Worm (Caenorhabditis elegans): Measurements from ENCODE around the gene C42D4.19.
A peak's percentile ranks its signal among the peaks of the same experiment; 100 is the strongest.

The C42D4.19 gene

DNA sequence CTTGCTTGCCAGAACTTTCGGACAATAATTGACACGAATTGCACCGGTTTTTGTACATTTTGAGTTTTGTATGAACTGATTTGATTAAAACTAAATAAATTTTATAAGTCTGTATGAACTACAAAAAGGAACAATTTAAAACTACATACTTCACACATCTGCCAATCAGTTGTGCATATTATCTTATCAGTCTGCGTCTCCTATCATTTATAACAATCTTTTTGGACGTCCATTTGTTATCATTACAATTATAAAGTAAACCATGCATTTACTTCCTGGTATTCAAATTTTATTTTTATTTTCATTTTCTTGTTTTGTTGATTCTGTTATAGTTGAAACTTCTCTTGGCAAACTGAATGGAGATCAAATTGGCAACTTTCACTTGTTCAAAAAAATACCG is 4.9 kb downstream of the C42D4.19 start, which contains the start of gene cest-10:
Gene cest-10 (plus strand): TSS at position 254 of the 400 bp plus-strand sequence.
- no peak for TF ChIP-seq fkh-10 (GFP tag; optimal IDR thresholded peaks at IDR 0.05)
- peak; percentile 84 for TF ChIP-seq pqm-1 (tag; optimal IDR thresholded peaks at IDR 0.05)
- no peak for TF ChIP-seq daf-12 (tag; optimal IDR thresholded peaks at IDR 0.05)
- TF ChIP-seq elt-2 (tag; optimal IDR thresholded peaks at IDR 0.05) = peak; percentile 88
- no peak for TF ChIP-seq nhr-77 (tag; optimal IDR thresholded peaks at IDR 0.05)

DNA sequence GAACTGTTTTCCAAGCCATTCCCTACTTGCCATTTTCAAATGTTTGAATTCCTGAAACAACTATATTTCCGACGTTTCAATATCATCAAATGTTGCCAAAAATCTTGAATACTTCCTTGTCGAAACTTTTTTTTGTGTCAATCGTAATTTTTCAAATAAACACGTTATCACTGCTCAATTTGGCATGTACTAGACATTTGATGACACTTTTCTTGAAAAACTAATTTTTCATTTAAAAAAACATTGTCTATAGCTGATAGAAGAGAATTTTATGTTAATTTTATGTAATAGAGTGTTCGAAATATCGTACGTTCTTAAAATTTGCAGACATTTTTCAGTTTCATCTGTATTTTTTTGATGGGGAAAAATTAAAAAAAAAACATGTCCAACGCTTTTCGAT is 7.4 kb downstream of the C42D4.19 start:
- TF ChIP-seq fos-1 (tag; optimal IDR thresholded peaks at IDR 0.05) (no peak), lsy-12 (tag; optimal IDR thresholded peaks at IDR 0.05) (no peak), nfya-1 (tag; optimal IDR thresholded peaks at IDR 0.05; ENCODE audit: insufficient read depth) (no peak), elt-2 (tag; optimal IDR thresholded peaks at IDR 0.05) (peak; percentile 48), unc-39 (tag; optimal IDR thresholded peaks at IDR 0.05) (no peak)

ce11 chrIV:7184597-7184996 is 9.2 kb downstream of the C42D4.19 start, which contains the start of gene clec-179:
Gene clec-179 (minus strand): TSS chrIV:7184697.
- TF ChIP-seq mdl-1 (tag; optimal IDR thresholded peaks at IDR 0.05) = no peak
- no peak for TF ChIP-seq pha-4 (tag; optimal IDR thresholded peaks at IDR 0.05)
- no peak for TF ChIP-seq ztf-11 (tag; optimal IDR thresholded peaks at IDR 0.05)
- no peak for TF ChIP-seq ceh-28 (tag; optimal IDR thresholded peaks at IDR 0.05)
- TF ChIP-seq egl-27 (tag; optimal IDR thresholded peaks at IDR 0.05) = no peak
- TF ChIP-seq pqm-1 (tag; optimal IDR thresholded peaks at IDR 0.05) = no peak
- no peak for TF ChIP-seq aly-2 (tag; optimal IDR thresholded peaks at IDR 0.05)
- TF ChIP-seq tbx-2 (tag; optimal IDR thresholded peaks at IDR 0.05) = no peak
- TF ChIP-seq ZK546.5 (tag; optimal IDR thresholded peaks at IDR 0.05) = no peak
- TF ChIP-seq lsy-12 (tag; optimal IDR thresholded peaks at IDR 0.05) = no peak
- no peak for TF ChIP-seq nhr-11 (tag; optimal IDR thresholded peaks at IDR 0.05)
- TF ChIP-seq eor-1 (tag; optimal IDR thresholded peaks at IDR 0.05) = no peak
- TF ChIP-seq ceh-9 (tag; optimal IDR thresholded peaks at IDR 0.05) = no peak
- TF ChIP-seq snpc-4 (tag; optimal IDR thresholded peaks at IDR 0.05) = no peak

DNA sequence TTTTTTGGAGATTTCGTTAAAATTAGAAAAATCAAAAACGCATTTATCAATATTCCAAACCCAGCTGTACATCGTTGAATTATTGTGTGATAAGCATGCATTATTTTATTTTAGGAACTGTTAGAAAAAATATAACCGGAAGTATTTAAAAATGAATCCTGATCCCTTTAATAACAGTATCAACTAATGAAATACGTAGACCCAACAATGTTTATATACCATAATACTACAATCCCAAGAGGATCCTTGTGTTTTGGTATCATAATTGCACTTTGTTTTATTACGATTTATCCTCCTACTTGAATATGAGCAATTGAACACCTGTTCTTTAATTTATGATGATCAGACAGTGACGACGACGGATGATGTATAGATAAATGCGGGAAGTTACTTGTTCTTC is 11.3 kb downstream of the C42D4.19 start, which contains the start of gene str-249:
Gene str-249 (minus strand): TSS at position 101 of the 400 bp plus-strand sequence.
- no peak for TF ChIP-seq ztf-11 (tag; optimal IDR thresholded peaks at IDR 0.05)
- no peak for TF ChIP-seq lin-15B (tag; optimal IDR thresholded peaks at IDR 0.05)
- TF ChIP-seq mml-1 (tag; optimal IDR thresholded peaks at IDR 0.05) = no peak

- TF ChIP-seq elt-2 (tag; optimal IDR thresholded peaks at IDR 0.05) = no peak
- TF ChIP-seq tbx-2 (tag; optimal IDR thresholded peaks at IDR 0.05) = no peak
- no peak for TF ChIP-seq sea-2 (GFP tag; optimal IDR thresholded peaks at IDR 0.05)
- TF ChIP-seq nhr-76 (tag; optimal IDR thresholded peaks at IDR 0.05) = no peak
- TF ChIP-seq ama-1 (optimal IDR thresholded peaks at IDR 0.05) = no peak
- no peak for TF ChIP-seq nhr-25 (tag; optimal IDR thresholded peaks at IDR 0.05)
- TF ChIP-seq ceh-16 (tag; optimal IDR thresholded peaks at IDR 0.05) = no peak
- no peak for TF ChIP-seq snpc-4 (tag; optimal IDR thresholded peaks at IDR 0.05)
- no peak for TF ChIP-seq ceh-28 (tag; optimal IDR thresholded peaks at IDR 0.05)
- no peak for TF ChIP-seq ztf-4 (tag; optimal IDR thresholded peaks at IDR 0.05)
- TF ChIP-seq lin-15B (tag; optimal IDR thresholded peaks at IDR 0.05) = no peak
- TF ChIP-seq zag-1 (tag; optimal IDR thresholded peaks at IDR 0.05) = no peak
- no peak for TF ChIP-seq nhr-23 (tag; optimal IDR thresholded peaks at IDR 0.05)
- no peak for TF ChIP-seq skn-1 (tag; optimal IDR thresholded peaks at IDR 0.05)
- no peak for TF ChIP-seq pha-4 (tag; optimal IDR thresholded peaks at IDR 0.05)
- no peak for TF ChIP-seq unc-62 (GFP tag; optimal IDR thresholded peaks at IDR 0.05)
- no peak for TF ChIP-seq ceh-9 (tag; optimal IDR thresholded peaks at IDR 0.05)
- no peak for TF ChIP-seq egl-27 (tag; optimal IDR thresholded peaks at IDR 0.05)
- no peak for TF ChIP-seq nhr-11 (tag; optimal IDR thresholded peaks at IDR 0.05)
- TF ChIP-seq mdl-1 (tag; optimal IDR thresholded peaks at IDR 0.05) = no peak
These were observed 12.6 kb downstream of the C42D4.19 start, which contains the start of gene C42D4.13 for ce11 chrIV:7188030-7188429. Gene C42D4.13 (minus strand): TSS chrIV:7188130.

All from whole organism, L3 larva.